Worm (Caenorhabditis elegans) whole organism, L3 larva: ENCODE results near the gene sec-24.2.

Experiments used
- ZK546.5 ChIP-seq: sonication (generic microtip); optimal IDR thresholded peaks from 2 replicates; lab custom pipeline; 2017; ENCODE audit warnings: missing biosample characterization, missing genetic modification characterization
- aly-2 ChIP-seq: fragments of 150-350 bp; optimal IDR thresholded peaks from 2 replicates; lab custom pipeline; 2014; ENCODE audit warnings: missing biosample characterization, missing genetic modification characterization
- ama-1 ChIP-seq: fragments of 150-350 bp; optimal IDR thresholded peaks from 2 replicates; lab custom pipeline; 2018
- ceh-82 ChIP-seq: fragments of 150-350 bp; optimal IDR thresholded peaks from 2 replicates; lab custom pipeline; 2014; ENCODE audit warnings: missing biosample characterization, missing genetic modification characterization
- ceh-9 ChIP-seq: sonication (generic microtip); optimal IDR thresholded peaks from 2 replicates; lab custom pipeline; 2018; ENCODE audit warnings: missing biosample characterization, missing genetic modification characterization
- daf-12 ChIP-seq: fragments of 150-350 bp; optimal IDR thresholded peaks from 2 replicates; lab custom pipeline; 2014; ENCODE audit warnings: missing biosample characterization, missing genetic modification reagents, missing genetic modification characterization
- egl-27 ChIP-seq: sonication (generic microtip); optimal IDR thresholded peaks from 4 replicates; lab custom pipeline; 2017; ENCODE audit warnings: missing biosample characterization, missing genetic modification reagents, missing genetic modification characterization
- egl-5 ChIP-seq: fragments of 150-350 bp; optimal IDR thresholded peaks from 2 replicates; lab custom pipeline; 2017; ENCODE audit warnings: missing biosample characterization, missing genetic modification reagents, missing genetic modification characterization, inconsistent platforms
- elt-1 ChIP-seq: fragments of 150-350 bp; optimal IDR thresholded peaks from 2 replicates; lab custom pipeline; 2014; ENCODE audit warnings: missing biosample characterization, missing genetic modification characterization
- elt-2 ChIP-seq: sonication (generic microtip); optimal IDR thresholded peaks from 2 replicates; lab custom pipeline; 2016; ENCODE audit warnings: missing genetic modification reagents, mild to moderate bottlenecking, missing genetic modification characterization, missing compliant biosample characterization
- elt-3 ChIP-seq, 3 experiments: fragments of 150-350 bp in 1 of 3; sonication (generic microtip) in 2 of 3; optimal IDR thresholded peaks; 2 replicates in 2 of 3; 4 replicates in 1 of 3; lab custom pipeline; 2014 to 2017; ENCODE audit warnings: missing biosample characterization in 3 of 3, missing genetic modification characterization in 3 of 3
- eor-1 ChIP-seq, 2 experiments: fragments of 150-350 bp; optimal IDR thresholded peaks; 2 replicates each; lab custom pipeline; 2014 to 2018; ENCODE audit warnings: missing biosample characterization in 2 of 2, missing genetic modification characterization in 2 of 2
- fkh-10 ChIP-seq: sonication (generic microtip); optimal IDR thresholded peaks from 2 replicates; lab custom pipeline; 2017; ENCODE audit warnings: missing biosample characterization, missing genetic modification reagents, missing genetic modification characterization
- fkh-2 ChIP-seq: fragments of 150-350 bp; optimal IDR thresholded peaks from 2 replicates; lab custom pipeline; 2014; ENCODE audit warnings: missing biosample characterization, missing genetic modification reagents, missing genetic modification characterization
- hmg-11 ChIP-seq: sonication (generic microtip); optimal IDR thresholded peaks from 2 replicates; lab custom pipeline; 2016; ENCODE audit warnings: missing genetic modification characterization, missing compliant biosample characterization
- lin-15B ChIP-seq: fragments of 150-350 bp; optimal IDR thresholded peaks from 2 replicates; lab custom pipeline; 2014; ENCODE audit warnings: missing biosample characterization, missing genetic modification characterization
- lin-39 ChIP-seq: fragments of 150-350 bp; optimal IDR thresholded peaks from 2 replicates; lab custom pipeline; 2018; ENCODE audit warnings: missing biosample characterization, missing genetic modification reagents, missing genetic modification characterization
- mml-1 ChIP-seq: fragments of 150-350 bp; sonication (generic microtip); optimal IDR thresholded peaks from 3 replicates; lab custom pipeline; 2014; ENCODE audit warnings: missing biosample characterization, missing genetic modification characterization
- nfya-1 ChIP-seq: sonication (generic microtip); optimal IDR thresholded peaks from 2 replicates; lab custom pipeline; 2017; ENCODE audit warnings: missing genetic modification characterization, mild to moderate bottlenecking, missing compliant biosample characterization, antibody characterized with exemption, moderate library complexity; ENCODE audit not compliant: insufficient read depth
- nhr-23 ChIP-seq: fragments of 150-350 bp; optimal IDR thresholded peaks from 2 replicates; lab custom pipeline; 2014; ENCODE audit warnings: missing biosample characterization, missing genetic modification reagents, missing genetic modification characterization
- nhr-237 ChIP-seq: fragments of 150-350 bp; optimal IDR thresholded peaks from 2 replicates; lab custom pipeline; 2014; ENCODE audit warnings: missing biosample characterization, missing genetic modification characterization
- nhr-25 ChIP-seq: sonication (generic microtip); optimal IDR thresholded peaks from 2 replicates; lab custom pipeline; 2017; ENCODE audit warnings: missing biosample characterization, missing genetic modification characterization
- nhr-28 ChIP-seq: fragments of 150-350 bp; optimal IDR thresholded peaks from 2 replicates; lab custom pipeline; 2014; ENCODE audit warnings: missing biosample characterization, missing genetic modification characterization
- nhr-67 ChIP-seq: fragments of 150-350 bp; optimal IDR thresholded peaks from 2 replicates; lab custom pipeline; 2014; ENCODE audit warnings: missing biosample characterization, missing genetic modification characterization
- nhr-76 ChIP-seq: fragments of 150-350 bp; sonication (generic microtip); optimal IDR thresholded peaks from 5 replicates; lab custom pipeline; 2014; ENCODE audit warnings: missing biosample characterization, missing genetic modification characterization
- nhr-77 ChIP-seq: fragments of 150-350 bp; optimal IDR thresholded peaks from 2 replicates; lab custom pipeline; 2014; ENCODE audit warnings: missing biosample characterization, missing genetic modification characterization
- pha-4 ChIP-seq: fragments of 150-350 bp; optimal IDR thresholded peaks from 2 replicates; lab custom pipeline; 2014; ENCODE audit warnings: missing biosample characterization, missing genetic modification reagents, missing genetic modification characterization
- pqm-1 ChIP-seq: fragments of 150-350 bp; optimal IDR thresholded peaks from 2 replicates; lab custom pipeline; 2017; ENCODE audit warnings: missing biosample characterization, missing genetic modification characterization, inconsistent platforms
- sea-2 ChIP-seq: fragments of 150-350 bp; sonication (generic microtip); optimal IDR thresholded peaks from 4 replicates; lab custom pipeline; 2014; ENCODE audit warnings: missing biosample characterization, missing genetic modification reagents, missing genetic modification characterization
- skn-1 ChIP-seq: fragments of 150-350 bp; optimal IDR thresholded peaks from 2 replicates; lab custom pipeline; 2014; ENCODE audit warnings: missing biosample characterization, missing genetic modification characterization
- snpc-4 ChIP-seq: fragments of 150-350 bp; optimal IDR thresholded peaks from 2 replicates; lab custom pipeline; 2014; ENCODE audit warnings: missing biosample characterization, missing genetic modification characterization
- tbx-2 ChIP-seq: sonication (generic microtip); optimal IDR thresholded peaks from 2 replicates; lab custom pipeline; 2016; ENCODE audit warnings: mild to moderate bottlenecking, missing genetic modification characterization, missing compliant biosample characterization
- unc-62 ChIP-seq: fragments of 150-350 bp; sonication (generic microtip); optimal IDR thresholded peaks from 4 replicates; lab custom pipeline; 2014; ENCODE audit warnings: missing biosample characterization, missing genetic modification reagents, missing genetic modification characterization
- zag-1 ChIP-seq: fragments of 150-350 bp; optimal IDR thresholded peaks from 2 replicates; lab custom pipeline; 2014; ENCODE audit warnings: missing biosample characterization, missing genetic modification characterization

sec-24.2 gene

DNA sequence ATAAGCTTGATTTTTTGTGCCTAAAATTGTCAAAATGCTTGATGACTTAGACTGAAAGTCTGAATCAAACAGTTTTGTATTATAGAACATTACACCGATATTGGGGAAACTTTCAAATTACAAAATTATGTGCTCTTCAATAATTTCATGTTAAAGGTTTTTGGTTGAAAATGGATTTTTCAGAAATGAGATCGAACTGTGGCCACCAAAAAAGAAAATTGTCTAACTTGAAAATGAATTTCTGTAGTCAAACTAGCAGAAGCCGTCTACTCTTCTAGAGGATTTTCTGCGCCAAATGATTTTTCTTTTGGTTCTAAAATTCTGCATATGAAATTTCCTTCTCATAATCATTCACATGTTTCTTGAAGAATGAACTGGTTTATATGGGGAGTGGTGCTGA lies 19.7 kb downstream of the sec-24.2 start:
- no peak for TF ChIP-seq elt-1 (tag; lab: Kevin White, UChicago)
- no peak for TF ChIP-seq egl-5 (tag; lab: Kevin White, UChicago)
- no peak for TF ChIP-seq nhr-76
- TF ChIP-seq skn-1 (tag; lab: Kevin White, UChicago) = no peak
- no peak for TF ChIP-seq nhr-237 (tag; lab: Kevin White, UChicago)
- no peak for TF ChIP-seq snpc-4 (tag; lab: Kevin White, UChicago)
- no peak for TF ChIP-seq lin-15B (tag; lab: Kevin White, UChicago)
- TF ChIP-seq fkh-2 (tag; lab: Kevin White, UChicago) = no peak
- TF ChIP-seq eor-1 (tag; optimal IDR thresholded peaks at IDR 0.05; lab: Kevin White, UChicago) = no peak
- TF ChIP-seq ceh-82 (tag; lab: Kevin White, UChicago) = no peak
- no peak for TF ChIP-seq nhr-23 (tag; lab: Kevin White, UChicago)
- no peak for TF ChIP-seq nhr-25 (tag; lab: Kevin White, UChicago)
- TF ChIP-seq egl-27 (tag; lab: Kevin White, UChicago) = no peak
- TF ChIP-seq nhr-77 (tag; lab: Kevin White, UChicago) = no peak
- no peak for TF ChIP-seq sea-2 (GFP tag; lab: Kevin White, UChicago)
- TF ChIP-seq daf-12 (tag; lab: Kevin White, UChicago) = no peak
- TF ChIP-seq fkh-10 (GFP tag; lab: Kevin White, UChicago) = no peak
- no peak for TF ChIP-seq lin-39 (tag; lab: Kevin White, UChicago)
- no peak for TF ChIP-seq mml-1 (tag; lab: Kevin White, UChicago)
- TF ChIP-seq aly-2 (tag; lab: Kevin White, UChicago) = no peak

DNA sequence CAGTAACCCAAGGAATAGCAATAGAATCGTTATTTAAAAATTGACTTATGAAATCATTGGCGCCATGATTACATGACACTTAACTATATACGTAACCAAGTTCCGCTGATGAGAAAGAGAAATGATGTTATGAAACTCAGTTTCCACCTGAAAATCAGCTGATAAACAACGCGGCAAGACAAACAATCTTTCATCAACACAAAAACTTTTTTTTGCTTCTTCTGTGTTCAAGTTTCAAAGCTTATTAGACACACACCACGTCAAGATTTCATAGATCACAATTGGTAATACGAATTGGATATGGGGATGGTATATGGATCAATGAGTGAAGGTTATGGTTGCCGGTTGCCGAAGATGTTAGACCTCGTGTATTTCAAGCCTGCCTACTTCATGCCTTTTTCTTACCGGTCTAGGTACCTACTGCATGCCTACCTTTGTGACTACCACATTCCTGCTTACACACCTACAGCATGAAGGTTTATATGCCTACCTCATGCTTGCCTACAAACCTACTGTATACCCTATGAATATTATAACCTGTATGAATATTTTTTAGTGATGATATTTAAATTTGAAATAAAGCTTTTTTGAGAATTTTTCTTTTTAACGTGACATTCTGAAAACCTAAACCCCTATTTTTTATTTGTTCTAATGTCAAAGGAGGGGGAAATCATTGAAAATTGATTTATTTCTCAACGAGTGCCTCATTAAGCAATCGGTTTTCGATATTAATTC lies 23.5 kb downstream of the sec-24.2 start, which contains the start of the genes F19B6.10 and wht-5:
TSS of gene F19B6.10 (plus strand) at position 301 of the 735 bp plus-strand sequence.
TSS of gene wht-5 (plus strand) at position 685 of the 735 bp plus-strand sequence.
- TF ChIP-seq fkh-2 (tag; lab: Kevin White, UChicago) = no peak
- no peak for TF ChIP-seq egl-5 (tag; lab: Kevin White, UChicago)
- TF ChIP-seq nhr-67 = no peak
- no peak for TF ChIP-seq ZK546.5 (tag; lab: Kevin White, UChicago)
- no peak for TF ChIP-seq elt-1 (tag; lab: Kevin White, UChicago)
- TF ChIP-seq snpc-4 (tag; lab: Kevin White, UChicago) = no peak
- TF ChIP-seq unc-62 = no peak
- no peak for TF ChIP-seq pqm-1 (tag; lab: Kevin White, UChicago)
- no peak for TF ChIP-seq hmg-11 (tag; lab: Kevin White, UChicago)
- TF ChIP-seq tbx-2 = no peak
- no peak for TF ChIP-seq lin-15B (tag; lab: Kevin White, UChicago)
- TF ChIP-seq sea-2 (GFP tag; lab: Kevin White, UChicago) = no peak

DNA sequence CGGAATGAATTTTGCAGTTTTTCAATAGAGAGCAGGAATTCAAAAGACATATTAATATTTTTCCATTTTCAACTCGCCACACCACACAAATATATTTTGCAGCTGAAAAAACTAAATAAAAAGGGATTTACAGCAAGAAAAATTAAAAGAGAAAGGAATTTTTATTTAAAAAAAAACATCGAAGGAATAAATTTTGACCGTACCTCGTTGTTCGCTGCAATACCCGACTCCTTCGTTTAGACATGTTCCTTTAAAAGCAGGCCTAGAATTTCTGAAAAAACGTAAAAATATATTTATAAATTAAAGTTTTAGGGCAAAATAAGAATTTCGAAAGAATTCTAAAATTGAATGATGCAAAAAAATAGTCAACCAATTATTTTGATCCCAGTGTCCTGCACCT lies 24.8 kb downstream of the sec-24.2 start, which contains the start of gene F19B6.1:
TSS of gene F19B6.1 (minus strand) at position 278 of the 400 bp plus-strand sequence.
- TF ChIP-seq snpc-4 (tag; lab: Kevin White, UChicago) (no peak), fkh-2 (tag; lab: Kevin White, UChicago) (no peak), zag-1 (tag; lab: Kevin White, UChicago) (no peak)

DNA sequence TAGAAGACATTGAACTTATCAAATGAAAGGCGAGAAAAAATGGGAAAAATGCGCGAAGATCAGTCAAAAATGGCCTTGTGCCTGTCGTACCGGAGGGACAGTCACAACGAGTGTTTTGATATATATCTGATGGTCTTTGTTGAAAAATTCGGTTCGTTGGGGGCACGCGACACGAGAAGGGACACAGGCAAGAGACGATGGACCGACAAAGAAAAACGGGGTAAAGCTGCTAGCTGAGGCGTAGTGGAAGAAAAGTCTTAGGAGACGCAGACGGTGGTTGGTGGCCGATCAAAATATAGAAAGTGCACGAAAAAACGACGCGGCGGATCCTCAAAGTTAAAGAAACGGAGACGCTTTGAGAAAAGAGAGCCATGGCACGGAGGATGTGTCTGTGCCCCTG lies 25.3 kb downstream of the sec-24.2 start:
- TF ChIP-seq mml-1 (tag; lab: Kevin White, UChicago) (no peak), eor-1 (tag; optimal IDR thresholded peaks at IDR 0.05; lab: Kevin White, UChicago) (no peak), hmg-11 (tag; lab: Kevin White, UChicago) (peak; percentile 40), nhr-25 (tag; lab: Kevin White, UChicago) (peak; percentile 44), fkh-2 (tag; lab: Kevin White, UChicago) (no peak), elt-3 (tag; optimal IDR thresholded peaks at IDR 0.05; lab: Kevin White, UChicago) (no peak), nfya-1 (peak; percentile 37), pha-4 (tag; lab: Kevin White, UChicago) (peak; percentile 27), nhr-237 (tag; lab: Kevin White, UChicago) (no peak), nhr-67 (no peak), nhr-23 (tag; lab: Kevin White, UChicago) (no peak), ama-1 (lab: Kevin White, UChicago) (no peak), nhr-77 (tag; lab: Kevin White, UChicago) (no peak), snpc-4 (tag; lab: Kevin White, UChicago) (peak; percentile 16), ceh-9 (no peak), lin-15B (tag; lab: Kevin White, UChicago) (peak; percentile 25), nhr-28 (no peak), elt-2 (tag; lab: Kevin White, UChicago) (no peak), fkh-10 (GFP tag; lab: Kevin White, UChicago) (no peak), egl-5 (tag; lab: Kevin White, UChicago) (no peak), lin-39 (tag; lab: Kevin White, UChicago) (peak; percentile 9)
